Worm (Caenorhabditis elegans) whole organism, late embryonic: ENCODE data around the gene mrps-28.

Experiments used
- ama-1 ChIP-seq: fragments of 150-350 bp; optimal IDR thresholded peaks from 2 replicates; lab custom pipeline; 2014
- elt-2 ChIP-seq: sonication (generic microtip); optimal IDR thresholded peaks from 2 replicates; lab custom pipeline; 2016; ENCODE audit warnings: missing genetic modification reagents, missing genetic modification characterization, missing compliant biosample characterization
- pha-4 ChIP-seq: fragments of 150-350 bp; optimal IDR thresholded peaks from 2 replicates; lab custom pipeline; 2018; ENCODE audit warnings: missing biosample characterization, missing genetic modification reagents, missing genetic modification characterization
- pqm-1 ChIP-seq: sonication (generic microtip); optimal IDR thresholded peaks from 2 replicates; lab custom pipeline; 2016; ENCODE audit warnings: missing genetic modification characterization, missing compliant biosample characterization
- rnt-1 ChIP-seq: sonication (generic microtip); optimal IDR thresholded peaks from 2 replicates; lab custom pipeline; 2016; ENCODE audit warnings: missing genetic modification characterization, missing compliant biosample characterization

- TF ChIP-seq pha-4 (tag; lab: Kevin White, UChicago) (no peak), pqm-1 (tag; lab: Kevin White, UChicago) (no peak), ama-1 (lab: Kevin White, UChicago) (no peak), elt-2 (no peak), rnt-1 (tag; lab: Kevin White, UChicago) (no peak)
Measured at ce11 chrV:19630569-19630968, 13.5 kb upstream of the mrps-28 start.
